Fruit fly (Drosophila melanogaster): ENCODE measurements around the gene Toll-9.

Gene Toll-9

DNA sequence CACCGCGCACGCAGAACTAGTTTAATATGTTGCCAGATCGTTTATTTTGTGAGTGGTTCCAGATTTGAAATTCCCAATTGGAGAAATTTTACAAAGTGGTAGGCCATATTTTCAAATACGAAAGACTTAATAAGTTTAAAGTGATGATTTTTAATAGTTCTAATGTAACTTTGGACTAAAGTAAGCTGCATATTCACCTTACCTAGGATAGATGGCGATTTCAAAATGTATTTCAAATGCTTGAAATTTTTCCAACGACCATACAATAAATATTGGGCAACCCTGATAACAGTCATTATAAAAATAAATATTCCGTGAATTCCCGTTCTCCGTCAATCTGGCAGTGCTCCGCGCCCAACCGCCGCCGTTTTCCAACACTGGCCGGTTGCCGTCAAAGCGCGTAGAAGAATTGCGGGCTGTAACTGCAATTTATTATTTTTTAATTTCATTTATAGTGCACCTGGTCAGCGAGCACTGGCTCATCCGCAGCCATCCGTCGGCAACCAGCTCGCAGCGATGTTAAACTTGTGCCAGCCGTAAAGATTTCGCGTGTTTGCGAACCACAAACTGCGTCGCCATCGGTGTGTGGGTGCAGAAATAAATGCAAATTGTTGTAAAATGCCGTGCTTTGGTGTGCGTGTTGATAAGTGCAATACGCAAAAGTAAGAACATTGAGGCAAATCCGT lies 9.5 kb upstream of the Toll-9 start, which contains the start of the genes Ide and RhoBTB (continued):
- TF ChIP-seq dan (GFP tag; IDR thresholded peaks at IDR 0.05) (no peak), Ada2b (GFP tag; IDR thresholded peaks at IDR 0.05) (peak; percentile 55; the same call in 1 of the 2 replicates), CG15073 (GFP tag; optimal IDR thresholded peaks at IDR 0.05) (peak; percentile 24), her (GFP tag; optimal IDR thresholded peaks at IDR 0.05) (peak; percentile 53), CG1529 (GFP tag; optimal IDR thresholded peaks at IDR 0.05) (peak; percentile 5), Spps (tag; optimal IDR thresholded peaks at IDR 0.05) (no peak), Sin3A (optimal IDR thresholded peaks at IDR 0.05) (peak; percentile 96), pum (GFP tag; optimal IDR thresholded peaks at IDR 0.05) (peak; percentile 91), grau (tag; optimal IDR thresholded peaks at IDR 0.05) (peak; percentile 85), CG1832 (GFP tag; optimal IDR thresholded peaks at IDR 0.05) (no peak), pros (GFP tag; optimal IDR thresholded peaks at IDR 0.05) (no peak), Med (GFP tag) (peak; percentile 94), en (GFP tag; optimal IDR thresholded peaks at IDR 0.05) (peak; percentile 52), CG6254 (GFP tag; optimal IDR thresholded peaks at IDR 0.05) (no peak), pb (GFP tag; optimal IDR thresholded peaks at IDR 0.05) (peak; percentile 61), sens-2 (GFP tag; IDR thresholded peaks at IDR 0.05) (0 out of 2 replicates have a peak, but pooled peaks have one; percentile 14), twi (tag; optimal IDR thresholded peaks at IDR 0.05) (peak; percentile 81), ash1 (GFP tag; optimal IDR thresholded peaks at IDR 0.05) (no peak), fd102C (GFP tag; optimal IDR thresholded peaks at IDR 0.05) (no peak), CG32767 (GFP tag; IDR thresholded peaks at IDR 0.05) (no peak), ara (GFP tag; IDR thresholded peaks at IDR 0.05) (0 out of 2 replicates have a peak, but pooled peaks have one; percentile 41), Dip2 (GFP tag; IDR thresholded peaks at IDR 0.05) (peak; percentile 31; the same call in 1 of the 2 replicates), croc (GFP tag; conservative IDR thresholded peaks at IDR 0.05) (peak; percentile 48), Trl (optimal IDR thresholded peaks at IDR 0.05) (peak in 1 of 2 experiments; percentile 23), Trl (GFP tag; optimal IDR thresholded peaks at IDR 0.05) (peak; percentile 86), CG15479 (GFP tag; optimal IDR thresholded peaks at IDR 0.05) (peak; percentile 64), nmo (GFP tag; optimal IDR thresholded peaks at IDR 0.05) (peak; percentile 90), az2 (GFP tag; optimal IDR thresholded peaks at IDR 0.05) (peak; percentile 80), pita (GFP tag; optimal IDR thresholded peaks at IDR 0.05) (no peak), CG7928 (GFP tag; optimal IDR thresholded peaks at IDR 0.05) (peak; percentile 57), Opbp (GFP tag; IDR thresholded peaks at IDR 0.05; ENCODE audit: partially characterized antibody) (no peak), ac (GFP tag; optimal IDR thresholded peaks at IDR 0.05) (no peak), CG34224 (GFP tag; IDR thresholded peaks at IDR 0.05; ENCODE audit: partially characterized antibody) (no peak), CG8281 (tag; optimal IDR thresholded peaks at IDR 0.05) (peak; percentile 60), CG4820 (GFP tag; optimal IDR thresholded peaks at IDR 0.05) (peak; percentile 70), gcm2 (GFP tag; optimal IDR thresholded peaks at IDR 0.05) (peak; percentile 59), CG15269 (tag; optimal IDR thresholded peaks at IDR 0.05) (peak; percentile 83), yki (optimal IDR thresholded peaks at IDR 0.05) (no peak), NC2α (GFP tag; optimal IDR thresholded peaks at IDR 0.05) (peak; percentile 62), HmgZ (tag; optimal IDR thresholded peaks at IDR 0.05) (peak; percentile 72), wor (GFP tag; IDR thresholded peaks at IDR 0.05) (no peak; the same call in 1 of the 2 replicates), oc (tag; optimal IDR thresholded peaks at IDR 0.05) (no peak), CG5180 (GFP tag; optimal IDR thresholded peaks at IDR 0.05) (no peak), scrt (GFP tag; optimal IDR thresholded peaks at IDR 0.05) (no peak), jumu (GFP tag; optimal IDR thresholded peaks at IDR 0.05) (peak; percentile 91), CG7987 (GFP tag; optimal IDR thresholded peaks at IDR 0.05) (peak; percentile 21), CG13424 (tag; optimal IDR thresholded peaks at IDR 0.05) (peak; percentile 87), CG10274 (GFP tag; optimal IDR thresholded peaks at IDR 0.05) (peak; percentile 38), CG6854 (GFP tag; optimal IDR thresholded peaks at IDR 0.05) (no peak), CG31224 (GFP tag; IDR thresholded peaks at IDR 0.05) (peak; percentile 64), sima (GFP tag; optimal IDR thresholded peaks at IDR 0.05) (no peak)

All from whole organism, embryonic.